Fruit fly (Drosophila melanogaster) whole organism, embryonic: ENCODE results near the gene CG12069.

ENCODE experiments used
- Atf3 ChIP-seq: fragments of 200-800 bp; sonication (Bioruptor generic); optimal IDR thresholded peaks from 3 replicates; lab custom pipeline; 2016; ENCODE audit warnings: missing biosample characterization, missing genetic modification characterization
- B-H2 ChIP-seq: fragments of 200-800 bp; sonication (Bioruptor generic); optimal IDR thresholded peaks from 2 replicates; lab custom pipeline; 2018; ENCODE audit warnings: missing biosample characterization, mild to moderate bottlenecking, missing genetic modification characterization
- Bdp1 ChIP-seq: fragments of 200-800 bp; sonication (Bioruptor generic); optimal IDR thresholded peaks from 3 replicates; lab custom pipeline; 2016; ENCODE audit warnings: missing biosample characterization, missing genetic modification characterization
- Bgb ChIP-seq: fragments of 200-800 bp; sonication (Bioruptor generic); IDR thresholded peaks from 2 replicates; pipeline ENCODE4 v1.3.6; 2022; ENCODE audit warnings: missing biosample characterization, missing genetic modification characterization; ENCODE audit not compliant: partially characterized antibody
- Bteb2 ChIP-seq: fragments of 200-800 bp; sonication (Bioruptor generic); optimal IDR thresholded peaks from 2 replicates; lab custom pipeline; 2016; ENCODE audit warnings: missing biosample characterization, missing genetic modification characterization
- C15 ChIP-seq: fragments of 200-800 bp; sonication (Bioruptor generic); IDR thresholded peaks from 3 replicates; pipeline ENCODE4 v1.3.6; 2022; ENCODE audit warnings: missing biosample characterization, missing genetic modification characterization
- CG1024 ChIP-seq: fragments of 200-800 bp; sonication (Bioruptor generic); IDR thresholded peaks from 2 replicates; pipeline ENCODE4 v1.3.6; 2022; ENCODE audit warnings: missing biosample characterization, missing genetic modification characterization
- CG12236 ChIP-seq: fragments of 200-800 bp; sonication (Bioruptor generic); optimal IDR thresholded peaks from 2 replicates; lab custom pipeline; 2016; ENCODE audit warnings: missing biosample characterization, missing genetic modification characterization
- CG12659 ChIP-seq: fragments of 200-800 bp; sonication (Bioruptor generic); optimal IDR thresholded peaks from 3 replicates; lab custom pipeline; 2017; ENCODE audit warnings: mild to moderate bottlenecking, missing biosample characterization, missing genetic modification reagents, missing genetic modification characterization
- CG13624 ChIP-seq: fragments of 200-800 bp; sonication (Bioruptor generic); optimal IDR thresholded peaks from 2 replicates; lab custom pipeline; 2016; ENCODE audit warnings: missing biosample characterization, missing genetic modification characterization
- CG14860 ChIP-seq: fragments of 200-800 bp; sonication (Bioruptor generic); IDR thresholded peaks from 3 replicates; pipeline ENCODE4 v1.3.6; 2022; ENCODE audit warnings: missing biosample characterization, missing genetic modification characterization; ENCODE audit not compliant: partially characterized antibody
- CG17359 ChIP-seq: fragments of 200-800 bp; sonication (Bioruptor generic); optimal IDR thresholded peaks from 3 replicates; lab custom pipeline; 2018; ENCODE audit warnings: missing biosample characterization, mild to moderate bottlenecking, missing genetic modification characterization, moderate library complexity
- CG17829 ChIP-seq: fragments of 200-800 bp; optimal IDR thresholded peaks from 2 replicates; lab custom pipeline; 2019; ENCODE audit warnings: missing biosample characterization, mild to moderate bottlenecking, missing genetic modification characterization, moderate library complexity
- CG2889 ChIP-seq: fragments of 200-800 bp; sonication (Bioruptor generic); IDR thresholded peaks from 3 replicates; pipeline ENCODE4 v1.3.6; 2022; ENCODE audit warnings: missing biosample characterization, missing genetic modification characterization
- CG3847 ChIP-seq: fragments of 200-800 bp; sonication (Bioruptor generic); IDR thresholded peaks from 2 replicates; pipeline ENCODE4 v1.3.6; 2022; ENCODE audit warnings: missing biosample characterization, missing genetic modification characterization
- CG4404 ChIP-seq: fragments of 200-800 bp; sonication (Bioruptor generic); IDR thresholded peaks from 2 replicates; pipeline ENCODE4 v1.3.6; 2022; ENCODE audit warnings: missing biosample characterization, missing genetic modification characterization
- CG6272 ChIP-seq: fragments of 200-800 bp; sonication (Bioruptor generic); IDR thresholded peaks from 2 replicates; pipeline ENCODE4 v1.3.6; 2022; ENCODE audit warnings: missing biosample characterization, missing genetic modification characterization
- CG8924 ChIP-seq: fragments of 200-800 bp; optimal IDR thresholded peaks from 3 replicates; lab custom pipeline; 2019; ENCODE audit warnings: missing biosample characterization, mild to moderate bottlenecking, missing genetic modification characterization, moderate library complexity
- ERR ChIP-seq: fragments of 200-800 bp; sonication (Bioruptor generic); optimal IDR thresholded peaks from 2 replicates; lab custom pipeline; 2016; ENCODE audit warnings: missing biosample characterization, missing genetic modification characterization
- HLH4C ChIP-seq: fragments of 200-800 bp; sonication (Bioruptor generic); IDR thresholded peaks from 3 replicates; pipeline ENCODE4 v1.3.6; 2022; ENCODE audit warnings: missing biosample characterization, missing genetic modification characterization; ENCODE audit not compliant: partially characterized antibody
- Hey ChIP-seq: fragments of 200-800 bp; sonication (Bioruptor generic); optimal IDR thresholded peaks from 3 replicates; lab custom pipeline; 2018; ENCODE audit warnings: missing biosample characterization, mild to moderate bottlenecking, missing genetic modification characterization
- MBD-R2 ChIP-seq: fragments of 200-800 bp; sonication (Bioruptor generic); IDR thresholded peaks from 2 replicates; pipeline ENCODE4 v1.3.6; 2022; ENCODE audit warnings: missing biosample characterization, missing genetic modification characterization
- Max ChIP-seq: fragments of 200-800 bp; sonication (Bioruptor generic); optimal IDR thresholded peaks from 2 replicates; lab custom pipeline; 2016; ENCODE audit warnings: missing biosample characterization, mild to moderate bottlenecking, missing genetic modification characterization
- Med ChIP-seq: fragments of 200-800 bp; sonication (Bioruptor generic); peaks from one replicate; lab custom pipeline; 2016; ENCODE audit warnings: missing biosample characterization, missing genetic modification characterization, mild to moderate bottlenecking, inconsistent platforms, moderate library complexity
- Myb ChIP-seq: fragments of 200-800 bp; sonication (Bioruptor generic); optimal IDR thresholded peaks from 2 replicates; lab custom pipeline; 2016; ENCODE audit warnings: missing biosample characterization, missing genetic modification characterization
- Neu2 ChIP-seq: fragments of 200-800 bp; sonication (Bioruptor generic); optimal IDR thresholded peaks from 3 replicates; lab custom pipeline; 2016; ENCODE audit warnings: missing biosample characterization, missing genetic modification characterization, borderline replicate concordance
- NfI ChIP-seq: fragments of 200-800 bp; sonication (Bioruptor generic); optimal IDR thresholded peaks from 3 replicates; lab custom pipeline; 2018; ENCODE audit warnings: missing biosample characterization, mild to moderate bottlenecking, missing genetic modification characterization, moderate library complexity
- PHDP ChIP-seq: fragments of 200-800 bp; sonication (Bioruptor generic); optimal IDR thresholded peaks from 3 replicates; lab custom pipeline; 2018; ENCODE audit warnings: missing biosample characterization, mild to moderate bottlenecking, missing genetic modification characterization, moderate library complexity
- Six4 ChIP-seq: fragments of 200-800 bp; sonication (Bioruptor generic); optimal IDR thresholded peaks from 2 replicates; lab custom pipeline; 2016; ENCODE audit warnings: missing biosample characterization, missing genetic modification characterization
- Sox102F ChIP-seq: fragments of 200-800 bp; sonication (Bioruptor generic); optimal IDR thresholded peaks from 2 replicates; lab custom pipeline; 2018; ENCODE audit warnings: missing biosample characterization, mild to moderate bottlenecking, missing genetic modification characterization, moderate library complexity
- Sry-β ChIP-seq: fragments of 200-800 bp; sonication (Bioruptor generic); optimal IDR thresholded peaks from 2 replicates; lab custom pipeline; 2018; ENCODE audit warnings: missing biosample characterization, mild to moderate bottlenecking, missing genetic modification characterization, moderate library complexity
- Xrp1 ChIP-seq: fragments of 200-800 bp; sonication (Bioruptor generic); IDR thresholded peaks from 2 replicates; pipeline ENCODE4 v1.3.6; 2022; ENCODE audit warnings: missing biosample characterization, missing genetic modification characterization
- YL-1 ChIP-seq: fragments of 200-800 bp; sonication (Bioruptor generic); optimal IDR thresholded peaks from 3 replicates; lab custom pipeline; 2017; ENCODE audit warnings: missing biosample characterization, mild to moderate bottlenecking, missing genetic modification characterization
- ase ChIP-seq: fragments of 200-800 bp; sonication (Bioruptor generic); IDR thresholded peaks from 3 replicates; pipeline ENCODE4 v1.3.6; 2022; ENCODE audit warnings: missing biosample characterization, missing genetic modification characterization
- ash1 ChIP-seq: fragments of 200-800 bp; sonication (Bioruptor generic); optimal IDR thresholded peaks from 2 replicates; lab custom pipeline; 2018; ENCODE audit warnings: missing biosample characterization, mild to moderate bottlenecking, missing genetic modification characterization
- ato ChIP-seq: fragments of 200-800 bp; sonication (Bioruptor generic); IDR thresholded peaks from 2 replicates; pipeline ENCODE4 v1.3.6; 2022; ENCODE audit warnings: missing biosample characterization, missing genetic modification characterization; ENCODE audit not compliant: partially characterized antibody
- az2 ChIP-seq: fragments of 200-800 bp; sonication (Bioruptor generic); optimal IDR thresholded peaks from 3 replicates; lab custom pipeline; 2016; ENCODE audit warnings: missing biosample characterization, missing genetic modification characterization
- chinmo ChIP-seq: fragments of 200-800 bp; sonication (Bioruptor generic); IDR thresholded peaks from 4 replicates; pipeline ENCODE4 v1.3.6; 2022; ENCODE audit warnings: missing biosample characterization, missing genetic modification characterization; ENCODE audit not compliant: partially characterized antibody
- croc ChIP-seq: fragments of 200-800 bp; sonication (Bioruptor generic); conservative IDR thresholded peaks from 3 replicates; pipeline ENCODE4 v1.3.6; 2022; ENCODE audit warnings: missing biosample characterization, missing genetic modification characterization
- dimm ChIP-seq: fragments of 200-800 bp; sonication (Bioruptor generic); IDR thresholded peaks from 2 replicates; pipeline ENCODE4 v1.3.6; 2022; ENCODE audit warnings: missing biosample characterization, missing genetic modification characterization
- dmrt11E ChIP-seq: fragments of 200-800 bp; sonication (Bioruptor generic); optimal IDR thresholded peaks from 3 replicates; lab custom pipeline; 2018; ENCODE audit warnings: missing biosample characterization, mild to moderate bottlenecking, missing genetic modification characterization, moderate library complexity
- eyg ChIP-seq: fragments of 200-800 bp; sonication (Bioruptor generic); optimal IDR thresholded peaks from 3 replicates; lab custom pipeline; 2016; ENCODE audit warnings: missing biosample characterization, missing genetic modification characterization
- gem ChIP-seq: fragments of 200-800 bp; sonication (Bioruptor generic); optimal IDR thresholded peaks from 2 replicates; lab custom pipeline; 2019; ENCODE audit warnings: missing biosample characterization, mild to moderate bottlenecking, missing genetic modification characterization, moderate library complexity
- grau ChIP-seq: fragments of 200-800 bp; optimal IDR thresholded peaks from 3 replicates; lab custom pipeline; 2019; ENCODE audit warnings: missing biosample characterization, mild to moderate bottlenecking, missing genetic modification characterization, moderate library complexity
- klu ChIP-seq: fragments of 200-800 bp; sonication (Bioruptor generic); IDR thresholded peaks from 2 replicates; pipeline ENCODE4 v1.3.6; 2022; ENCODE audit warnings: missing biosample characterization, missing genetic modification characterization
- lbe ChIP-seq: fragments of 200-800 bp; sonication (Bioruptor generic); optimal IDR thresholded peaks from 2 replicates; lab custom pipeline; 2016; ENCODE audit warnings: missing biosample characterization, mild to moderate bottlenecking, missing genetic modification characterization
- lilli ChIP-seq: fragments of 200-800 bp; sonication (Bioruptor generic); optimal IDR thresholded peaks from 3 replicates; lab custom pipeline; 2016; ENCODE audit warnings: missing biosample characterization, missing genetic modification characterization
- luna ChIP-seq: fragments of 200-800 bp; sonication (Bioruptor generic); optimal IDR thresholded peaks from 2 replicates; lab custom pipeline; 2016; ENCODE audit warnings: missing biosample characterization, missing genetic modification characterization
- repo ChIP-seq: fragments of 200-800 bp; sonication (Bioruptor generic); optimal IDR thresholded peaks from 2 replicates; lab custom pipeline; 2016; ENCODE audit warnings: missing biosample characterization, missing genetic modification characterization
- sisA ChIP-seq: fragments of 200-800 bp; sonication (Bioruptor generic); IDR thresholded peaks from 2 replicates; pipeline ENCODE4 v1.3.6; 2022; ENCODE audit warnings: missing biosample characterization, missing genetic modification characterization
- slou ChIP-seq: fragments of 200-800 bp; sonication (Bioruptor generic); optimal IDR thresholded peaks from 3 replicates; lab custom pipeline; 2016; ENCODE audit warnings: missing biosample characterization, missing genetic modification characterization
- stwl ChIP-seq: fragments of 200-800 bp; sonication (Bioruptor generic); optimal IDR thresholded peaks from 3 replicates; lab custom pipeline; 2018; ENCODE audit warnings: missing biosample characterization, mild to moderate bottlenecking, missing genetic modification characterization, moderate library complexity

The CG12069 gene

dm6 chr3R:30729013-30729412, 33.7 kb upstream of the CG12069 start (continued):
- no peak for TF ChIP-seq slou
- TF ChIP-seq lbe (GFP tag; lab: Kevin White, UChicago), result no peak
- peak; percentile 86 for TF ChIP-seq Med (GFP tag; lab: Kevin White, UChicago)
- TF ChIP-seq chinmo (GFP tag; lab: Robert Waterston, UW), result no peak
- TF ChIP-seq Atf3 (GFP tag; lab: Kevin White, UChicago), result no peak
- no peak for TF ChIP-seq Myb
- no peak for TF ChIP-seq CG14860 (GFP tag; lab: Robert Waterston, UW)
- TF ChIP-seq ato, result no peak
- no peak for TF ChIP-seq ash1 (GFP tag; lab: Kevin White, UChicago)
- no peak for TF ChIP-seq CG8924 (tag; lab: Kevin White, UChicago)
- peak; percentile 5 for TF ChIP-seq dmrt11E (tag; lab: Kevin White, UChicago)
- no peak for TF ChIP-seq YL-1 (GFP tag; lab: Kevin White, UChicago)
- peak; percentile 35 for TF ChIP-seq gem
- no peak for TF ChIP-seq HLH4C (GFP tag; lab: Robert Waterston, UW)
- no peak for TF ChIP-seq klu (GFP tag; lab: Robert Waterston, UW)
- TF ChIP-seq dimm (GFP tag; lab: Robert Waterston, UW), result no peak
- no peak for TF ChIP-seq CG1024 (GFP tag; lab: Robert Waterston, UW)
- TF ChIP-seq Bdp1 (GFP tag; lab: Kevin White, UChicago), result no peak
- TF ChIP-seq ERR, result no peak
- TF ChIP-seq C15, result no peak
- peak; percentile 29 for TF ChIP-seq Sox102F (GFP tag; lab: Kevin White, UChicago)
- TF ChIP-seq CG3847, result no peak
- TF ChIP-seq CG6272 (GFP tag; lab: Robert Waterston, UW), result 0 out of 2 replicates have a peak, but pooled peaks have one; percentile 6
- TF ChIP-seq ase (GFP tag; lab: Robert Waterston, UW), result no peak
- no peak for TF ChIP-seq NfI (GFP tag; lab: Kevin White, UChicago)
- TF ChIP-seq PHDP (tag; lab: Kevin White, UChicago), result peak; percentile 12
- TF ChIP-seq Neu2, result no peak
- TF ChIP-seq lilli (GFP tag; lab: Kevin White, UChicago), result no peak
- TF ChIP-seq CG2889 (GFP tag; lab: Robert Waterston, UW), result no peak
- no peak for TF ChIP-seq MBD-R2
- TF ChIP-seq croc, result no peak
- TF ChIP-seq Bgb, result no peak
- TF ChIP-seq CG4404, result no peak
- TF ChIP-seq Six4 (GFP tag; lab: Kevin White, UChicago), result no peak
- no peak for TF ChIP-seq B-H2 (GFP tag; lab: Kevin White, UChicago)
- TF ChIP-seq grau (tag; lab: Kevin White, UChicago), result peak; percentile 9
- no peak for TF ChIP-seq luna (GFP tag; lab: Kevin White, UChicago)
- TF ChIP-seq CG17829 (tag; lab: Kevin White, UChicago), result no peak
- TF ChIP-seq Hey (tag; lab: Kevin White, UChicago), result no peak
- TF ChIP-seq CG13624 (GFP tag; lab: Kevin White, UChicago), result no peak
- peak; percentile 31; the same call in 1 of the 2 replicates for TF ChIP-seq Xrp1 (GFP tag; lab: Robert Waterston, UW)
- TF ChIP-seq Bteb2, result no peak
- TF ChIP-seq sisA, result peak; percentile 41
- TF ChIP-seq CG17359 (tag; lab: Kevin White, UChicago), result peak; percentile 7
- TF ChIP-seq Max (GFP tag; lab: Kevin White, UChicago), result no peak
- no peak for TF ChIP-seq repo (GFP tag; lab: Kevin White, UChicago)
- no peak for TF ChIP-seq stwl
- no peak for TF ChIP-seq CG12659 (GFP tag; lab: Kevin White, UChicago)
- TF ChIP-seq CG12236 (GFP tag; lab: Kevin White, UChicago), result no peak
- no peak for TF ChIP-seq Sry-β (GFP tag; lab: Kevin White, UChicago)
- TF ChIP-seq eyg, result no peak
- peak; percentile 10 for TF ChIP-seq az2 (GFP tag; lab: Kevin White, UChicago)
